Fruit fly (Drosophila melanogaster) S2 (cell line): ENCODE data around the gene sp3.

ENCODE experiments used
- CG8478 ChIP-seq: fragments of >200 bp; optimal IDR thresholded peaks from 2 replicates; lab custom pipeline; 2018
- CTCF ChIP-seq, 2 experiments: fragments of >200 bp; optimal IDR thresholded peaks; 2 replicates each; lab custom pipeline; 2018

DNA sequence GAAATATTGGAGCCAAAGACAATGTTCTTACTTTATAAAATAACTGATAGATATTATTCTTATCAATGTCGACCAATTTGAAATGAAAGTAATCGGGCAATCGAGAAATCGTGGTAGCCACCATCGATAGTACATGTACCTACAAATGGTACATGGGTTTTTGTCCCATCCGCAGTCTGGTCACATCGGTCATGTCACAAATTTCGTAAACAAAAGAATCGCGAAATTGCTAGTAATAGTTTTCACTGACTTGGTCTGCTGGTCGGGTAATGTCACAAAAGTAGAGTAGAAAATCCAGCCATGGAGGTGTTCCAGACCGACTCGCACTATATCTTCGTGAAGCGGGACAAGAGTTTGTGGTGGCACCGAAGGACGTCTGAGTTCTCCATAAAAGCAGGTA is at the start of gene sp3:
- TF ChIP-seq CTCF (optimal IDR thresholded peaks at IDR 0.05; lab: Kevin White, UChicago) (peak; percentile 14 to 19), CG8478 (no peak)
